Worm (Caenorhabditis elegans) whole organism, late embryonic: ENCODE measurements around the gene T22F7.1.

Source experiments
- C08G9.2 ChIP-seq: sonication (generic microtip); optimal IDR thresholded peaks from 2 replicates; lab custom pipeline; 2016; ENCODE audit warnings: mild to moderate bottlenecking, missing genetic modification characterization, moderate library complexity, missing compliant biosample characterization
- C38D4.7 ChIP-seq: fragments of 200-800 bp; sonication (Bioruptor generic); optimal IDR thresholded peaks from 2 replicates; lab custom pipeline; 2018; ENCODE audit warnings: mild to moderate bottlenecking, missing genetic modification characterization, moderate library complexity, missing compliant biosample characterization
- F13H6.1 ChIP-seq: sonication (generic microtip); optimal IDR thresholded peaks from 2 replicates; lab custom pipeline; 2016; ENCODE audit warnings: missing genetic modification characterization, missing compliant biosample characterization
- K02D7.2 ChIP-seq: sonication (generic microtip); optimal IDR thresholded peaks from 2 replicates; lab custom pipeline; 2017; ENCODE audit warnings: mild to moderate bottlenecking, missing genetic modification characterization, missing compliant biosample characterization
- K09A11.1 ChIP-seq: sonication (generic microtip); optimal IDR thresholded peaks from 2 replicates; lab custom pipeline; 2017; ENCODE audit warnings: antibody characterized with exemption, mild to moderate bottlenecking, missing genetic modification characterization, missing compliant biosample characterization; ENCODE audit not compliant: insufficient read depth
- Y22D7AL.16 ChIP-seq: sonication (generic microtip); optimal IDR thresholded peaks from 2 replicates; lab custom pipeline; 2016; ENCODE audit warnings: missing genetic modification characterization, missing compliant biosample characterization
- ahr-1 ChIP-seq: sonication (generic microtip); optimal IDR thresholded peaks from 2 replicates; lab custom pipeline; 2016; ENCODE audit warnings: missing genetic modification characterization, missing compliant biosample characterization
- ceh-14 ChIP-seq: sonication (generic microtip); optimal IDR thresholded peaks from 2 replicates; lab custom pipeline; 2016; ENCODE audit warnings: missing genotype, missing genetic modification characterization, missing compliant biosample characterization
- ceh-2 ChIP-seq: sonication (generic microtip); optimal IDR thresholded peaks from 2 replicates; lab custom pipeline; 2016; ENCODE audit warnings: missing genotype, missing genetic modification characterization, missing compliant biosample characterization
- ceh-22 ChIP-seq: sonication (generic microtip); optimal IDR thresholded peaks from 2 replicates; lab custom pipeline; 2017; ENCODE audit warnings: missing biosample characterization, missing genetic modification characterization
- ceh-24 ChIP-seq: sonication (generic microtip); optimal IDR thresholded peaks from 2 replicates; lab custom pipeline; 2016; ENCODE audit warnings: mild to moderate bottlenecking, missing genetic modification characterization, missing compliant biosample characterization
- ceh-31 ChIP-seq: sonication (generic microtip); optimal IDR thresholded peaks from 2 replicates; lab custom pipeline; 2016; ENCODE audit warnings: missing genetic modification characterization, missing compliant biosample characterization
- ceh-34 ChIP-seq: sonication (generic microtip); optimal IDR thresholded peaks from 2 replicates; lab custom pipeline; 2016; ENCODE audit warnings: mild to moderate bottlenecking, missing genetic modification characterization, missing compliant biosample characterization
- che-1 ChIP-seq: sonication (generic microtip); optimal IDR thresholded peaks from 2 replicates; lab custom pipeline; 2016; ENCODE audit warnings: mild to moderate bottlenecking, missing genetic modification characterization, missing compliant biosample characterization
- dmd-4 ChIP-seq: sonication (generic microtip); optimal IDR thresholded peaks from 2 replicates; lab custom pipeline; 2016; ENCODE audit warnings: borderline replicate concordance, missing genetic modification characterization, missing compliant biosample characterization
- dve-1 ChIP-seq: sonication (generic microtip); optimal IDR thresholded peaks from 2 replicates; lab custom pipeline; 2017; ENCODE audit warnings: antibody characterized with exemption, mild to moderate bottlenecking, missing genetic modification characterization, missing compliant biosample characterization
- elt-4 ChIP-seq: sonication (generic microtip); optimal IDR thresholded peaks from 2 replicates; lab custom pipeline; 2016; ENCODE audit warnings: missing genetic modification characterization, missing compliant biosample characterization
- ets-4 ChIP-seq: sonication (generic microtip); optimal IDR thresholded peaks from 2 replicates; lab custom pipeline; 2016; ENCODE audit warnings: missing genetic modification characterization, missing compliant biosample characterization
- fax-1 ChIP-seq: sonication (generic microtip); optimal IDR thresholded peaks from 2 replicates; lab custom pipeline; 2016; ENCODE audit warnings: missing genotype, missing genetic modification characterization, missing compliant biosample characterization
- gmeb-2 ChIP-seq: sonication (generic microtip); optimal IDR thresholded peaks from 2 replicates; lab custom pipeline; 2016; ENCODE audit warnings: missing genetic modification characterization, inconsistent platforms, missing compliant biosample characterization
- hlh-13 ChIP-seq: fragments of 200-800 bp; sonication (Bioruptor generic); optimal IDR thresholded peaks from 2 replicates; lab custom pipeline; 2018; ENCODE audit warnings: mild to moderate bottlenecking, missing genetic modification characterization, missing compliant biosample characterization
- hlh-30 ChIP-seq: sonication (generic microtip); optimal IDR thresholded peaks from 2 replicates; lab custom pipeline; 2017; ENCODE audit warnings: antibody characterized with exemption, missing genetic modification characterization, missing compliant biosample characterization; ENCODE audit not compliant: insufficient read depth
- hlh-8 ChIP-seq: sonication (generic microtip); optimal IDR thresholded peaks from 2 replicates; lab custom pipeline; 2016; ENCODE audit warnings: missing genotype, missing genetic modification characterization, missing compliant biosample characterization
- lim-6 ChIP-seq: sonication (generic microtip); optimal IDR thresholded peaks from 2 replicates; lab custom pipeline; 2016; ENCODE audit warnings: missing genetic modification characterization, missing compliant biosample characterization
- lin-11 ChIP-seq: fragments of 200-800 bp; sonication (Bioruptor generic); optimal IDR thresholded peaks from 2 replicates; lab custom pipeline; 2018; ENCODE audit warnings: mild to moderate bottlenecking, missing genetic modification characterization, missing compliant biosample characterization
- madf-2 ChIP-seq: sonication (generic microtip); optimal IDR thresholded peaks from 2 replicates; lab custom pipeline; 2017; ENCODE audit warnings: missing genetic modification characterization, missing compliant biosample characterization
- mec-3 ChIP-seq: sonication (generic microtip); optimal IDR thresholded peaks from 2 replicates; lab custom pipeline; 2016; ENCODE audit warnings: borderline replicate concordance, missing genetic modification characterization, missing compliant biosample characterization
- nfya-1 ChIP-seq: sonication (generic microtip); optimal IDR thresholded peaks from 2 replicates; lab custom pipeline; 2017; ENCODE audit warnings: missing genetic modification characterization, mild to moderate bottlenecking, missing compliant biosample characterization, antibody characterized with exemption, moderate library complexity
- nhr-11 ChIP-seq: fragments of 150-350 bp; optimal IDR thresholded peaks from 2 replicates; lab custom pipeline; 2014; ENCODE audit warnings: missing biosample characterization, missing genetic modification characterization
- nhr-232 ChIP-seq: sonication (generic microtip); optimal IDR thresholded peaks from 2 replicates; lab custom pipeline; 2016; ENCODE audit warnings: missing genetic modification characterization, missing compliant biosample characterization
- pat-9 ChIP-seq: fragments of 200-800 bp; sonication (Bioruptor generic); optimal IDR thresholded peaks from 2 replicates; lab custom pipeline; 2018; ENCODE audit warnings: mild to moderate bottlenecking, missing genetic modification characterization, moderate library complexity, missing compliant biosample characterization
- pax-1 ChIP-seq: fragments of 150-350 bp; optimal IDR thresholded peaks from 2 replicates; lab custom pipeline; 2014; ENCODE audit warnings: missing biosample characterization, missing genetic modification characterization
- pha-4 ChIP-seq: fragments of 150-350 bp; optimal IDR thresholded peaks from 2 replicates; lab custom pipeline; 2018; ENCODE audit warnings: missing biosample characterization, missing genetic modification reagents, missing genetic modification characterization
- pqm-1 ChIP-seq: sonication (generic microtip); optimal IDR thresholded peaks from 2 replicates; lab custom pipeline; 2016; ENCODE audit warnings: missing genetic modification characterization, missing compliant biosample characterization
- pros-1 ChIP-seq: fragments of 150-350 bp; optimal IDR thresholded peaks from 2 replicates; lab custom pipeline; 2014; ENCODE audit warnings: missing biosample characterization, missing genetic modification reagents, missing genetic modification characterization
- ref-2 ChIP-seq: sonication (generic microtip); optimal IDR thresholded peaks from 2 replicates; lab custom pipeline; 2016; ENCODE audit warnings: missing genetic modification characterization, missing compliant biosample characterization
- sdc-2 ChIP-seq: sonication (generic microtip); optimal IDR thresholded peaks from 2 replicates; lab custom pipeline; 2016; ENCODE audit warnings: missing genotype, missing genetic modification characterization, missing compliant biosample characterization
- sox-2 ChIP-seq: fragments of 200-800 bp; sonication (Bioruptor generic); IDR thresholded peaks from 2 replicates; pipeline ENCODE4 v1.3.6; 2022; ENCODE audit warnings: missing genetic modification reagents, missing genetic modification characterization, missing compliant biosample characterization
- tbx-2 ChIP-seq: sonication (generic microtip); optimal IDR thresholded peaks from 2 replicates; lab custom pipeline; 2016; ENCODE audit warnings: missing genetic modification characterization, missing compliant biosample characterization
- ttx-3 ChIP-seq: sonication (generic microtip); optimal IDR thresholded peaks from 2 replicates; lab custom pipeline; 2016; ENCODE audit warnings: missing genetic modification reagents, missing genetic modification characterization, missing compliant biosample characterization
- unc-3 ChIP-seq, 2 experiments: fragments of 200-800 bp in 1 of 2; sonication (Bioruptor generic) in 1 of 2; sonication (generic microtip) in 1 of 2; conservative IDR thresholded peaks in 1 of 2; optimal IDR thresholded peaks in 1 of 2; 2 replicates each; pipeline versions ENCODE4 v1.3.6 to Lab custom; 2016 to 2022; ENCODE audit warnings: missing compliant biosample characterization in 2 of 2, missing genetic modification characterization in 2 of 2, missing genetic modification reagents in 1 of 2
- unc-55 ChIP-seq: sonication (generic microtip); optimal IDR thresholded peaks from 2 replicates; lab custom pipeline; 2017; ENCODE audit warnings: missing biosample characterization, missing genetic modification reagents, missing genetic modification characterization
- unc-86 ChIP-seq: sonication (generic microtip); optimal IDR thresholded peaks from 2 replicates; lab custom pipeline; 2016; ENCODE audit warnings: missing genetic modification characterization, missing compliant biosample characterization

The T22F7.1 gene

DNA sequence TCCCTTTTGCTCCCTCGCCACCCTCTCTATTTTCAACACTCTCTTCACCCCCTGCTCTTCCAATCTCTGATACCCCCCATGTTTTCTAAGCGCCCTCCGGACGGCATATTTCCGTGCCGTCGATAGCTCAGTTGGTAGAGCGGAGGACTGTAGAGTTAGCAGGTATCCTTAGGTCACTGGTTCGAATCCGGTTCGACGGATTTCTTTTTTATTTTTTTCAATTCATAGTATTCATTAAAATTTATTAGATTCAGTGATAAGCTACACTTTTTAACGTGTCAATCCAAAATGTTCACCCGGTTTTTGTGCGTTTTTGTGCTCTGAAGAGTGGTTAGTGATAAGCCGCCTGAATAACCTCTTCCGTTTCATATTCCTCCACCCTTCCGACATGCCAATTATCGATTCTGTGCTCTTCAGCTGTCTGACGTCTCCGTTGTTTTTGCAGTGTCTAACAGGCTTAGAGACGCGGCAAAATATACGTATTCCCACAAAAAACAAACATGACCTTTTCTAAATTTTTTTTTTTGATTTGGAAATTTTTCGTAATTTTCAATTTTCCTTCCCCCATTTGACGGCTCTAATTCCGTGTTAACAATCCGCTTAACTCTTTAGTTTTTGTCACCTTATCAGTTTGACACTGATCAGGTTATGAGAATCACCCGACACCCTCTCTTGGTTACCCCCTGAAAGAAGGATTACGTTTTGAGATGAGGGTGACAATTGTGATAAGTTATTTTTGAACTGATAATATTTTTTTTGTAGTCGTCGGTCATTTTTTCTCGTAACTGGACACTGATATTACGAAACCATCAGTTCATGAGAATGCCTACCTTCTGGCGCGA, 6.4 kb upstream of the T22F7.1 start (continued):
- TF ChIP-seq F13H6.1 (tag; lab: Kevin White, UChicago) (peak; percentile 13), hlh-30 (no peak), K02D7.2 (tag; lab: Kevin White, UChicago) (no peak), che-1 (tag; lab: Kevin White, UChicago) (peak; percentile 50), mec-3 (tag; lab: Kevin White, UChicago) (no peak), ahr-1 (tag; lab: Kevin White, UChicago) (peak; percentile 37), hlh-13 (GFP tag; lab: Kevin White, UChicago) (peak; percentile 47), nhr-11 (tag; lab: Kevin White, UChicago) (no peak), ref-2 (tag; lab: Kevin White, UChicago) (peak; percentile 60), lin-11 (tag; lab: Kevin White, UChicago) (peak; percentile 56), ceh-22 (tag; lab: Kevin White, UChicago) (no peak), dve-1 (tag; lab: Kevin White, UChicago) (peak; percentile 20), madf-2 (tag; lab: Kevin White, UChicago) (peak; percentile 64), pqm-1 (tag; lab: Kevin White, UChicago) (no peak), ets-4 (tag; lab: Kevin White, UChicago) (peak; percentile 30), Y22D7AL.16 (peak; percentile 24), dmd-4 (tag; lab: Kevin White, UChicago) (no peak), ttx-3 (tag; lab: Kevin White, UChicago) (peak; percentile 60), elt-4 (no peak), pax-1 (tag; lab: Kevin White, UChicago) (no peak), K09A11.1 (tag; lab: Kevin White, UChicago) (peak; percentile 66), ceh-34 (tag; lab: Kevin White, UChicago) (peak; percentile 39), C08G9.2 (tag; lab: Kevin White, UChicago) (peak; percentile 15), sdc-2 (tag; lab: Kevin White, UChicago) (peak; percentile 8), C38D4.7 (peak; percentile 53), tbx-2 (peak; percentile 7), ceh-31 (tag; lab: Kevin White, UChicago) (peak; percentile 25), nfya-1 (peak; percentile 29), unc-86 (tag; lab: Kevin White, UChicago) (peak; percentile 52), ceh-2 (tag; lab: Kevin White, UChicago) (no peak), unc-55 (GFP tag; lab: Kevin White, UChicago) (no peak), pat-9 (tag; lab: Kevin White, UChicago) (peak; percentile 63), ceh-14 (peak; percentile 56), sox-2 (GFP tag; lab: Robert Waterston, UW) (peak; percentile 42; the same call in 1 of the 2 replicates), lim-6 (peak; percentile 22), unc-3 (GFP tag; conservative IDR thresholded peaks at IDR 0.05; lab: Robert Waterston, UW) (peak; percentile 23; the same call in 1 of the 2 replicates), unc-3 (tag; optimal IDR thresholded peaks at IDR 0.05; lab: Kevin White, UChicago) (peak; percentile 67), pros-1 (tag; lab: Kevin White, UChicago) (no peak), gmeb-2 (tag; lab: Kevin White, UChicago) (peak; percentile 67), pha-4 (tag; lab: Kevin White, UChicago) (no peak), ceh-24 (tag; lab: Kevin White, UChicago) (peak; percentile 50), nhr-232 (tag; lab: Kevin White, UChicago) (peak; percentile 55), hlh-8 (tag; lab: Kevin White, UChicago) (peak; percentile 38), fax-1 (peak; percentile 55)
